Worm (Caenorhabditis elegans) whole organism, L4 larva: ENCODE data around the gene rgs-5.

ENCODE experiments used
- F10B5.3 ChIP-seq: sonication (generic microtip); optimal IDR thresholded peaks from 2 replicates; lab custom pipeline; 2016; ENCODE audit warnings: mild to moderate bottlenecking, missing genetic modification characterization, missing compliant biosample characterization
- F37D6.2 ChIP-seq: sonication (generic microtip); optimal IDR thresholded peaks from 2 replicates; lab custom pipeline; 2016; ENCODE audit warnings: mild to moderate bottlenecking, missing genetic modification characterization, missing compliant biosample characterization
- F44E2.7 ChIP-seq: fragments of 200-800 bp; sonication (Bioruptor generic); IDR thresholded peaks from 2 replicates; pipeline ENCODE4 v2.1.2; 2022; ENCODE audit warnings: missing genetic modification characterization, missing compliant biosample characterization
- F49E8.2 ChIP-seq: sonication (generic microtip); optimal IDR thresholded peaks from 2 replicates; lab custom pipeline; 2016; ENCODE audit warnings: missing compliant biosample characterization, mild to moderate bottlenecking, missing genetic modification characterization, borderline replicate concordance
- R02D3.7 ChIP-seq: fragments of 150-350 bp; sonication (generic microtip); optimal IDR thresholded peaks from 3 replicates; lab custom pipeline; 2014; ENCODE audit warnings: missing biosample characterization, missing genetic modification characterization
- T20F7.1 ChIP-seq: fragments of 200-800 bp; sonication (Bioruptor generic); optimal IDR thresholded peaks from 2 replicates; lab custom pipeline; 2018; ENCODE audit warnings: mild to moderate bottlenecking, missing genetic modification characterization, missing compliant biosample characterization
- T26A8.4 ChIP-seq: fragments of 200-800 bp; sonication (Bioruptor generic); IDR thresholded peaks from 2 replicates; pipeline ENCODE4 v1.3.6; 2022; ENCODE audit warnings: missing genetic modification characterization, missing compliant biosample characterization
- Y105C5A.15 ChIP-seq: fragments of 200-800 bp; sonication (Bioruptor generic); IDR thresholded peaks from 2 replicates; pipeline ENCODE4 v1.3.6; 2022; ENCODE audit warnings: missing genetic modification characterization, missing compliant biosample characterization
- Y48G9A.11 ChIP-seq: fragments of 200-800 bp; sonication (Bioruptor generic); IDR thresholded peaks from 2 replicates; pipeline ENCODE4 v1.3.6; 2022; ENCODE audit warnings: missing genetic modification reagents, missing genetic modification characterization, missing compliant biosample characterization
- Y5F2A.4 ChIP-seq: fragments of 200-800 bp; sonication (Bioruptor generic); optimal IDR thresholded peaks from 2 replicates; lab custom pipeline; 2018; ENCODE audit warnings: mild to moderate bottlenecking, missing genetic modification characterization, missing compliant biosample characterization
- ama-1 ChIP-seq: fragments of 150-350 bp; optimal IDR thresholded peaks from 2 replicates; lab custom pipeline; 2014; ENCODE audit warnings: inconsistent platforms, mixed read lengths
- arid-1 ChIP-seq: fragments of 200-800 bp; sonication (Bioruptor generic); conservative IDR thresholded peaks from 2 replicates; pipeline ENCODE4 v1.3.6; 2022; ENCODE audit warnings: missing genetic modification reagents, missing genetic modification characterization, missing compliant biosample characterization
- attf-4 ChIP-seq: sonication (generic microtip); optimal IDR thresholded peaks from 3 replicates; lab custom pipeline; 2017; ENCODE audit warnings: missing biosample characterization, missing genetic modification characterization
- ces-1 ChIP-seq: fragments of 150-350 bp; sonication (generic microtip); optimal IDR thresholded peaks from 4 replicates; lab custom pipeline; 2014; ENCODE audit warnings: missing biosample characterization, missing genetic modification reagents, missing genetic modification characterization
- cey-2 ChIP-seq: sonication (generic microtip); optimal IDR thresholded peaks from 3 replicates; lab custom pipeline; 2017; ENCODE audit warnings: missing genetic modification characterization, mild to moderate bottlenecking, missing compliant biosample characterization, antibody characterized with exemption, borderline replicate concordance; ENCODE audit not compliant: insufficient read depth
- ctbp-1 ChIP-seq: fragments of 200-800 bp; sonication (Bioruptor generic); IDR thresholded peaks from 2 replicates; pipeline ENCODE4 v1.3.6; 2022; ENCODE audit warnings: missing genetic modification reagents, missing genetic modification characterization, missing compliant biosample characterization
- daf-12 ChIP-seq: fragments of 150-350 bp; optimal IDR thresholded peaks from 2 replicates; lab custom pipeline; 2014; ENCODE audit warnings: missing biosample characterization, missing genetic modification reagents, missing genetic modification characterization
- daf-16 ChIP-seq, 3 experiments: sonication (generic microtip); optimal IDR thresholded peaks; 2 replicates each; lab custom pipeline; 2016 to 2017; ENCODE audit warnings: missing genetic modification characterization in 3 of 3, missing genetic modification reagents in 3 of 3, mild to moderate bottlenecking in 2 of 3, missing compliant biosample characterization in 2 of 3, missing biosample characterization in 1 of 3, moderate library complexity in 1 of 3
- dmd-6 ChIP-seq: fragments of 200-800 bp; sonication (Bioruptor generic); IDR thresholded peaks from 2 replicates; pipeline ENCODE4 v1.3.6; 2022; ENCODE audit warnings: missing genetic modification reagents, missing genetic modification characterization, missing compliant biosample characterization
- dpl-1 ChIP-seq: fragments of 150-350 bp; optimal IDR thresholded peaks from 2 replicates; lab custom pipeline; 2014; ENCODE audit warnings: missing biosample characterization, missing genetic modification reagents, missing genetic modification characterization
- dve-1 ChIP-seq: sonication (generic microtip); optimal IDR thresholded peaks from 2 replicates; lab custom pipeline; 2017; ENCODE audit warnings: antibody characterized with exemption, mild to moderate bottlenecking, missing genetic modification characterization, missing compliant biosample characterization; ENCODE audit not compliant: insufficient read depth
- hlh-11 ChIP-seq: fragments of 200-800 bp; sonication (Bioruptor generic); optimal IDR thresholded peaks from 2 replicates; lab custom pipeline; 2018; ENCODE audit warnings: mild to moderate bottlenecking, missing genetic modification characterization, missing compliant biosample characterization
- hlh-30 ChIP-seq: sonication (generic microtip); optimal IDR thresholded peaks from 2 replicates; lab custom pipeline; 2017; ENCODE audit warnings: antibody characterized with exemption, mild to moderate bottlenecking, missing genetic modification characterization, missing compliant biosample characterization; ENCODE audit not compliant: insufficient read depth
- lin-13 ChIP-seq: fragments of 150-350 bp; optimal IDR thresholded peaks from 2 replicates; lab custom pipeline; 2014; ENCODE audit warnings: missing biosample characterization, missing genetic modification reagents, missing genetic modification characterization
- lin-38 ChIP-seq: fragments of 200-800 bp; sonication (Bioruptor generic); IDR thresholded peaks from 2 replicates; pipeline ENCODE4 v1.3.6; 2022; ENCODE audit warnings: missing genetic modification reagents, missing genetic modification characterization, missing compliant biosample characterization
- lir-3 ChIP-seq: sonication (generic microtip); optimal IDR thresholded peaks from 2 replicates; lab custom pipeline; 2016; ENCODE audit warnings: mild to moderate bottlenecking, missing genetic modification characterization, missing compliant biosample characterization
- lsy-2 ChIP-seq, 2 experiments: fragments of 150-350 bp in 1 of 2; sonication (generic microtip) in 1 of 2; optimal IDR thresholded peaks; 2 replicates each; lab custom pipeline; 2014 to 2017; ENCODE audit warnings: missing biosample characterization in 2 of 2, missing genetic modification characterization in 2 of 2
- mes-2 ChIP-seq: sonication (generic microtip); optimal IDR thresholded peaks from 2 replicates; lab custom pipeline; 2016; ENCODE audit warnings: missing genotype, mild to moderate bottlenecking, missing genetic modification characterization, missing compliant biosample characterization; ENCODE audit not compliant: poor library complexity, severe bottlenecking
- nhr-10 ChIP-seq: fragments of 150-350 bp; optimal IDR thresholded peaks from 2 replicates; lab custom pipeline; 2014; ENCODE audit warnings: missing biosample characterization, missing genetic modification characterization
- nhr-102 ChIP-seq: sonication (generic microtip); optimal IDR thresholded peaks from 2 replicates; lab custom pipeline; 2016; ENCODE audit warnings: mild to moderate bottlenecking, missing genetic modification characterization, moderate library complexity, missing compliant biosample characterization
- nhr-25 ChIP-seq: sonication (generic microtip); optimal IDR thresholded peaks from 2 replicates; lab custom pipeline; 2017; ENCODE audit warnings: missing genetic modification characterization, mild to moderate bottlenecking, missing compliant biosample characterization, antibody characterized with exemption, moderate library complexity, borderline replicate concordance; ENCODE audit not compliant: insufficient read depth
- nhr-42 ChIP-seq: fragments of 200-800 bp; sonication (Bioruptor generic); IDR thresholded peaks from 2 replicates; pipeline ENCODE4 v1.3.6; 2022; ENCODE audit warnings: missing genetic modification characterization, missing compliant biosample characterization
- php-3 ChIP-seq: fragments of 200-800 bp; sonication (Bioruptor generic); IDR thresholded peaks from 2 replicates; pipeline ENCODE4 v1.3.6; 2022; ENCODE audit warnings: missing genetic modification reagents, missing genetic modification characterization, missing compliant biosample characterization
- pqm-1 ChIP-seq: sonication (generic microtip); optimal IDR thresholded peaks from 2 replicates; lab custom pipeline; 2017; ENCODE audit warnings: missing biosample characterization, missing genetic modification characterization
- rbr-2 ChIP-seq: sonication (generic microtip); optimal IDR thresholded peaks from 2 replicates; lab custom pipeline; 2016; ENCODE audit warnings: missing genotype, missing genetic modification characterization, missing compliant biosample characterization
- saeg-2 ChIP-seq: fragments of 200-800 bp; sonication (Bioruptor generic); IDR thresholded peaks from 2 replicates; pipeline ENCODE4 v1.3.6; 2022; ENCODE audit warnings: missing genetic modification reagents, missing genetic modification characterization, missing compliant biosample characterization
- sdz-12 ChIP-seq: fragments of 200-800 bp; sonication (Bioruptor generic); optimal IDR thresholded peaks from 2 replicates; lab custom pipeline; 2018; ENCODE audit warnings: mild to moderate bottlenecking, missing genetic modification characterization, missing compliant biosample characterization
- set-16 ChIP-seq: fragments of 200-800 bp; sonication (Bioruptor generic); IDR thresholded peaks from 2 replicates; pipeline ENCODE4 v1.3.6; 2022; ENCODE audit warnings: missing genetic modification reagents, missing genetic modification characterization, missing compliant biosample characterization
- snpc-1.2 ChIP-seq: fragments of 200-800 bp; sonication (Bioruptor generic); IDR thresholded peaks from 2 replicates; pipeline ENCODE4 v1.3.6; 2022; ENCODE audit warnings: missing genetic modification reagents, missing genetic modification characterization, missing compliant biosample characterization
- snpc-4 ChIP-seq: fragments of 150-350 bp; optimal IDR thresholded peaks from 2 replicates; lab custom pipeline; 2014; ENCODE audit warnings: missing biosample characterization, missing genetic modification characterization
- spr-1 ChIP-seq: sonication (generic microtip); optimal IDR thresholded peaks from 2 replicates; lab custom pipeline; 2016; ENCODE audit warnings: mild to moderate bottlenecking, missing genetic modification characterization, missing compliant biosample characterization
- unc-130 ChIP-seq: sonication (generic microtip); optimal IDR thresholded peaks from 2 replicates; lab custom pipeline; 2016; ENCODE audit warnings: missing genetic modification reagents, missing genetic modification characterization, missing compliant biosample characterization
- vab-7 ChIP-seq: fragments of 200-800 bp; sonication (Bioruptor generic); IDR thresholded peaks from 2 replicates; pipeline ENCODE4 v1.3.6; 2022; ENCODE audit warnings: missing genetic modification reagents, missing genetic modification characterization, missing compliant biosample characterization
- zag-1 ChIP-seq: fragments of 150-350 bp; optimal IDR thresholded peaks from 2 replicates; lab custom pipeline; 2014; ENCODE audit warnings: missing biosample characterization, missing genetic modification characterization
- zfp-2 ChIP-seq: sonication (generic microtip); optimal IDR thresholded peaks from 2 replicates; lab custom pipeline; 2016; ENCODE audit warnings: mild to moderate bottlenecking, missing genetic modification characterization, missing compliant biosample characterization
- zip-2 ChIP-seq: fragments of 150-350 bp; optimal IDR thresholded peaks from 2 replicates; lab custom pipeline; 2014; ENCODE audit warnings: missing biosample characterization, missing genetic modification characterization

rgs-5 gene

ce11 chrIII:5697963-5698730 lies at the start of gene rgs-5, which contains the start of gene lgg-3 (continued):
- TF ChIP-seq T20F7.1 (GFP tag; lab: Kevin White, UChicago) (no peak), zip-2 (tag; lab: Kevin White, UChicago) (no peak), saeg-2 (GFP tag; lab: Robert Waterston, UW) (no peak), lin-13 (GFP tag; lab: Kevin White, UChicago) (peak; percentile 17)

- TF ChIP-seq daf-12, result no peak
- TF ChIP-seq unc-130 (GFP tag; lab: Kevin White, UChicago), result peak; percentile 64
- peak; percentile 84 for TF ChIP-seq snpc-4 (tag; lab: Kevin White, UChicago)
- 0 out of 2 replicates have a peak, but pooled peaks have one; percentile 29 for TF ChIP-seq F44E2.7 (GFP tag; lab: Robert Waterston, UW)
- peak; percentile 21 for TF ChIP-seq dpl-1 (GFP tag; lab: Kevin White, UChicago)
- TF ChIP-seq F10B5.3 (tag; lab: Kevin White, UChicago), result peak; percentile 41
- peak; percentile 72 for TF ChIP-seq T26A8.4 (GFP tag; lab: Robert Waterston, UW)
- TF ChIP-seq php-3 (GFP tag; lab: Robert Waterston, UW), result peak; percentile 67
- no peak for TF ChIP-seq zfp-2
- TF ChIP-seq lir-3 (tag; lab: Kevin White, UChicago), result no peak
- no peak for TF ChIP-seq sdz-12 (GFP tag; lab: Kevin White, UChicago)
- TF ChIP-seq vab-7 (GFP tag; lab: Robert Waterston, UW), result peak; percentile 50; the same call in 1 of the 2 replicates
- no peak for TF ChIP-seq dmd-6 (GFP tag; lab: Robert Waterston, UW)
- TF ChIP-seq spr-1, result no peak
- TF ChIP-seq attf-4, result no peak
- TF ChIP-seq daf-16 (GFP tag; optimal IDR thresholded peaks at IDR 0.05; lab: Kevin White, UChicago), result peak in 1 of 2 experiments; percentile 5
- peak; percentile 63 for TF ChIP-seq daf-16 (tag; optimal IDR thresholded peaks at IDR 0.05; lab: Kevin White, UChicago)
- no peak for TF ChIP-seq R02D3.7 (tag; lab: Kevin White, UChicago)
- TF ChIP-seq lin-38, result peak; percentile 88
- TF ChIP-seq snpc-1.2 (GFP tag; lab: Robert Waterston, UW), result peak; percentile 84
- peak; percentile 35 for TF ChIP-seq hlh-11 (tag; lab: Kevin White, UChicago)
- 0 out of 2 replicates have a peak, but pooled peaks have one; percentile 20 for TF ChIP-seq Y105C5A.15 (GFP tag; lab: Robert Waterston, UW)
- TF ChIP-seq mes-2 (tag; lab: Kevin White, UChicago), result peak; percentile 76
- TF ChIP-seq pqm-1 (tag; lab: Kevin White, UChicago), result peak; percentile 46
- TF ChIP-seq cey-2 (tag; lab: Kevin White, UChicago), result no peak
- peak; percentile 88 for TF ChIP-seq ama-1 (lab: Kevin White, UChicago)
- no peak for TF ChIP-seq ces-1 (GFP tag; lab: Kevin White, UChicago)
- TF ChIP-seq F37D6.2 (tag; lab: Kevin White, UChicago), result no peak
- TF ChIP-seq Y5F2A.4 (GFP tag; lab: Kevin White, UChicago), result no peak
- TF ChIP-seq nhr-25 (tag; lab: Kevin White, UChicago), result no peak
- TF ChIP-seq arid-1 (GFP tag; lab: Robert Waterston, UW), result peak; percentile 33; the same call in 1 of the 2 replicates
- peak; percentile 32 for TF ChIP-seq rbr-2 (tag; lab: Kevin White, UChicago)
- TF ChIP-seq set-16, result peak; percentile 20; the same call in 1 of the 2 replicates
- TF ChIP-seq nhr-42 (GFP tag; lab: Robert Waterston, UW), result 0 out of 2 replicates have a peak, but pooled peaks have one; percentile 30
- TF ChIP-seq hlh-30 (tag; lab: Kevin White, UChicago), result peak; percentile 27
- TF ChIP-seq lsy-2 (tag; optimal IDR thresholded peaks at IDR 0.05; lab: Kevin White, UChicago), result peak in 1 of 2 experiments; percentile 46
- 0 out of 2 replicates have a peak, but pooled peaks have one; percentile 16 for TF ChIP-seq ctbp-1
- no peak for TF ChIP-seq nhr-10 (tag; lab: Kevin White, UChicago)
- peak; percentile 60 for TF ChIP-seq dve-1 (tag; lab: Kevin White, UChicago)
- peak; percentile 57 for TF ChIP-seq Y48G9A.11 (GFP tag; lab: Robert Waterston, UW)
- TF ChIP-seq nhr-102 (tag; lab: Kevin White, UChicago), result peak; percentile 62
- TF ChIP-seq F49E8.2 (tag; lab: Kevin White, UChicago), result peak; percentile 93
- TF ChIP-seq zag-1 (tag; lab: Kevin White, UChicago), result no peak
Measured at ce11 chrIII:5653692-5654105, 44.7 kb upstream of the rgs-5 start.
